Fruit fly (Drosophila melanogaster): ENCODE measurements around the gene CG8260.

The CG8260 gene

dm6 chrX:15709984-15710750 lies 46.0 kb upstream of the CG8260 start, which contains the start of the genes CG9281 and CG15601 (continued):
- TF ChIP-seq vvl (GFP tag; IDR thresholded peaks at IDR 0.05), result no peak
- no peak for TF ChIP-seq D19B (GFP tag; optimal IDR thresholded peaks at IDR 0.05)
- TF ChIP-seq sd (tag; optimal IDR thresholded peaks at IDR 0.05), result no peak
- no peak for TF ChIP-seq lola (GFP tag; optimal IDR thresholded peaks at IDR 0.05)
- TF ChIP-seq CG17612 (GFP tag; IDR thresholded peaks at IDR 0.05), result no peak
- no peak for TF ChIP-seq CG12236 (GFP tag; optimal IDR thresholded peaks at IDR 0.05)
- peak; percentile 48; the same call in 1 of the 3 replicates for TF ChIP-seq knrl (GFP tag; IDR thresholded peaks at IDR 0.05; ENCODE audit: partially characterized antibody)
- TF ChIP-seq CG6272 (GFP tag; IDR thresholded peaks at IDR 0.05), result no peak
- peak; percentile 42 for TF ChIP-seq nmo (GFP tag; optimal IDR thresholded peaks at IDR 0.05)
- TF ChIP-seq CG11560 (tag; IDR thresholded peaks at IDR 0.05), result no peak
- no peak for TF ChIP-seq twi (tag; optimal IDR thresholded peaks at IDR 0.05)
- no peak for TF ChIP-seq Dbx (GFP tag; IDR thresholded peaks at IDR 0.05)
- no peak for TF ChIP-seq CG18764 (GFP tag; optimal IDR thresholded peaks at IDR 0.05)
- TF ChIP-seq Aef1 (GFP tag; IDR thresholded peaks at IDR 0.05), result no peak
- TF ChIP-seq Side (GFP tag; optimal IDR thresholded peaks at IDR 0.05), result no peak
- TF ChIP-seq CG13296 (GFP tag; optimal IDR thresholded peaks at IDR 0.05), result no peak
- TF ChIP-seq CG10274 (GFP tag; optimal IDR thresholded peaks at IDR 0.05), result no peak
- TF ChIP-seq CG16815 (GFP tag; optimal IDR thresholded peaks at IDR 0.05), result no peak
- no peak for TF ChIP-seq CG11696 (GFP tag; IDR thresholded peaks at IDR 0.05)
- TF ChIP-seq CG8089 (GFP tag; optimal IDR thresholded peaks at IDR 0.05), result no peak
- peak; percentile 9 for TF ChIP-seq sug (tag; optimal IDR thresholded peaks at IDR 0.05)
- no peak for TF ChIP-seq Atf-2 (GFP tag; optimal IDR thresholded peaks at IDR 0.05)
- TF ChIP-seq CG10267 (tag; optimal IDR thresholded peaks at IDR 0.05), result peak; percentile 35
- no peak for TF ChIP-seq zfh2 (GFP tag; optimal IDR thresholded peaks at IDR 0.05)
- no peak for TF ChIP-seq zf30C (GFP tag; optimal IDR thresholded peaks at IDR 0.05)
- no peak for TF ChIP-seq CG4282 (GFP tag; optimal IDR thresholded peaks at IDR 0.05)
- TF ChIP-seq ham (GFP tag; IDR thresholded peaks at IDR 0.05), result no peak
- no peak for TF ChIP-seq CG10959 (GFP tag; IDR thresholded peaks at IDR 0.05)
- TF ChIP-seq Trl (optimal IDR thresholded peaks at IDR 0.05), result no peak
- no peak for TF ChIP-seq Trl (GFP tag; optimal IDR thresholded peaks at IDR 0.05)
- peak; percentile 9; the same call in 1 of the 3 replicates for TF ChIP-seq otp (GFP tag; IDR thresholded peaks at IDR 0.05)
- no peak for TF ChIP-seq fu2 (GFP tag; optimal IDR thresholded peaks at IDR 0.05)
- TF ChIP-seq CG13424 (tag; optimal IDR thresholded peaks at IDR 0.05), result no peak
- peak; percentile 54 for TF ChIP-seq Lhr (GFP tag; optimal IDR thresholded peaks at IDR 0.05)
- no peak for TF ChIP-seq CG8281 (tag; optimal IDR thresholded peaks at IDR 0.05)
- no peak for TF ChIP-seq CG11093 (GFP tag; IDR thresholded peaks at IDR 0.05)
- no peak for TF ChIP-seq CG13775 (GFP tag; optimal IDR thresholded peaks at IDR 0.05)
- TF ChIP-seq pb (GFP tag; optimal IDR thresholded peaks at IDR 0.05), result no peak
- TF ChIP-seq CTCF (GFP tag; optimal IDR thresholded peaks at IDR 0.05), result no peak
- TF ChIP-seq GATAe (GFP tag; conservative IDR thresholded peaks at IDR 0.05), result no peak
- no peak for TF ChIP-seq Poxn (GFP tag; IDR thresholded peaks at IDR 0.05)
- no peak for TF ChIP-seq Neu2 (GFP tag; optimal IDR thresholded peaks at IDR 0.05; ENCODE audit: borderline replicate concordance)
- TF ChIP-seq CG34422 (GFP tag; IDR thresholded peaks at IDR 0.05), result peak; percentile 53; the same call in 1 of the 3 replicates
- TF ChIP-seq Camta (GFP tag; optimal IDR thresholded peaks at IDR 0.05), result no peak
- TF ChIP-seq sisA (GFP tag; IDR thresholded peaks at IDR 0.05), result no peak
- no peak for TF ChIP-seq odd (GFP tag; optimal IDR thresholded peaks at IDR 0.05)
- no peak for TF ChIP-seq HmgZ (tag; optimal IDR thresholded peaks at IDR 0.05)
- no peak for TF ChIP-seq CG16779 (GFP tag; IDR thresholded peaks at IDR 0.05)
- 0 out of 3 replicates have a peak, but pooled peaks have one; percentile 36 for TF ChIP-seq CG17361 (GFP tag; IDR thresholded peaks at IDR 0.05)
- no peak for TF ChIP-seq exex (tag; optimal IDR thresholded peaks at IDR 0.05)
- no peak for TF ChIP-seq tgo (GFP tag; IDR thresholded peaks at IDR 0.05)
- no peak for TF ChIP-seq stwl (tag; optimal IDR thresholded peaks at IDR 0.05)
